Fruit fly (Drosophila melanogaster): ENCODE results near the gene CG5646.

CG5646 gene

dm6 chr3R:27557970-27558659, 3.0 kb downstream of the CG5646 start:
- TF ChIP-seq Dll (optimal IDR thresholded peaks at IDR 0.05) (no peak), psq (optimal IDR thresholded peaks at IDR 0.05) (no peak), EcR (GFP tag; optimal IDR thresholded peaks at IDR 0.05) (no peak), pan (optimal IDR thresholded peaks at IDR 0.05) (no peak), CG8478 (optimal IDR thresholded peaks at IDR 0.05) (no peak), usp (GFP tag; optimal IDR thresholded peaks at IDR 0.05) (no peak)

- no peak for TF ChIP-seq psq (optimal IDR thresholded peaks at IDR 0.05)
- no peak for TF ChIP-seq CG8478 (optimal IDR thresholded peaks at IDR 0.05)
- no peak for TF ChIP-seq Dll (optimal IDR thresholded peaks at IDR 0.05)
Measured at dm6 chr3R:27556972-27557371, 4.1 kb downstream of the CG5646 start.

- TF ChIP-seq usp (GFP tag; optimal IDR thresholded peaks at IDR 0.05) (no peak), CG8478 (optimal IDR thresholded peaks at IDR 0.05) (no peak), pan (optimal IDR thresholded peaks at IDR 0.05) (no peak), psq (optimal IDR thresholded peaks at IDR 0.05) (no peak), EcR (GFP tag; optimal IDR thresholded peaks at IDR 0.05) (no peak), Dll (optimal IDR thresholded peaks at IDR 0.05) (no peak)
Measured at dm6 chr3R:27556466-27556865, 4.7 kb downstream of the CG5646 start.

dm6 chr3R:27555853-27556252, 5.3 kb downstream of the CG5646 start:
- no peak for TF ChIP-seq Dll (optimal IDR thresholded peaks at IDR 0.05)
- TF ChIP-seq CG8478 (optimal IDR thresholded peaks at IDR 0.05), result no peak
- TF ChIP-seq usp (GFP tag; optimal IDR thresholded peaks at IDR 0.05), result no peak
- TF ChIP-seq psq (optimal IDR thresholded peaks at IDR 0.05), result no peak
- no peak for TF ChIP-seq pan (optimal IDR thresholded peaks at IDR 0.05)
- no peak for TF ChIP-seq EcR (GFP tag; optimal IDR thresholded peaks at IDR 0.05)

dm6 chr3R:27554964-27555363, 6.2 kb downstream of the CG5646 start:
- TF ChIP-seq pan (optimal IDR thresholded peaks at IDR 0.05), result no peak
- no peak for TF ChIP-seq psq (optimal IDR thresholded peaks at IDR 0.05)
- no peak for TF ChIP-seq EcR (GFP tag; optimal IDR thresholded peaks at IDR 0.05)
- no peak for TF ChIP-seq Dll (optimal IDR thresholded peaks at IDR 0.05)
- TF ChIP-seq usp (GFP tag; optimal IDR thresholded peaks at IDR 0.05), result no peak
- no peak for TF ChIP-seq CG8478 (optimal IDR thresholded peaks at IDR 0.05)

dm6 chr3R:27553921-27554320, 7.2 kb downstream of the CG5646 start:
- TF ChIP-seq EcR (GFP tag; optimal IDR thresholded peaks at IDR 0.05), result no peak
- TF ChIP-seq psq (optimal IDR thresholded peaks at IDR 0.05), result no peak
- no peak for TF ChIP-seq pan (optimal IDR thresholded peaks at IDR 0.05)
- no peak for TF ChIP-seq CG8478 (optimal IDR thresholded peaks at IDR 0.05)
- TF ChIP-seq Dll (optimal IDR thresholded peaks at IDR 0.05), result no peak
- TF ChIP-seq usp (GFP tag; optimal IDR thresholded peaks at IDR 0.05), result no peak

dm6 chr3R:27553379-27553778, 7.7 kb downstream of the CG5646 start:
- TF ChIP-seq usp (GFP tag; optimal IDR thresholded peaks at IDR 0.05) (no peak), CG8478 (optimal IDR thresholded peaks at IDR 0.05) (no peak), pan (optimal IDR thresholded peaks at IDR 0.05) (no peak), psq (optimal IDR thresholded peaks at IDR 0.05) (no peak), EcR (GFP tag; optimal IDR thresholded peaks at IDR 0.05) (no peak), Dll (optimal IDR thresholded peaks at IDR 0.05) (no peak)

dm6 chr3R:27552710-27553109, 8.4 kb downstream of the CG5646 start:
- TF ChIP-seq usp (GFP tag; optimal IDR thresholded peaks at IDR 0.05), result no peak
- no peak for TF ChIP-seq EcR (GFP tag; optimal IDR thresholded peaks at IDR 0.05)

dm6 chr3R:27547378-27547949, 13.7 kb downstream of the CG5646 start:
- TF ChIP-seq EcR (GFP tag; optimal IDR thresholded peaks at IDR 0.05), result no peak
- no peak for TF ChIP-seq psq (optimal IDR thresholded peaks at IDR 0.05)
- TF ChIP-seq CG8478 (optimal IDR thresholded peaks at IDR 0.05), result no peak
- TF ChIP-seq Dll (optimal IDR thresholded peaks at IDR 0.05), result no peak
- TF ChIP-seq usp (GFP tag; optimal IDR thresholded peaks at IDR 0.05), result no peak
- no peak for TF ChIP-seq pan (optimal IDR thresholded peaks at IDR 0.05)

- TF ChIP-seq pan (optimal IDR thresholded peaks at IDR 0.05) (no peak), EcR (GFP tag; optimal IDR thresholded peaks at IDR 0.05) (no peak), Dll (optimal IDR thresholded peaks at IDR 0.05) (no peak), usp (GFP tag; optimal IDR thresholded peaks at IDR 0.05) (no peak), CG8478 (optimal IDR thresholded peaks at IDR 0.05) (no peak), psq (optimal IDR thresholded peaks at IDR 0.05) (no peak)
Measured at dm6 chr3R:27545752-27546151, 15.4 kb downstream of the CG5646 start, which contains the start of gene Gr98d. Gr98d (plus strand) TSS chr3R:27546052.

dm6 chr3R:27544143-27544542, 17.0 kb downstream of the CG5646 start, which contains the start of gene Gr98c:
Gr98c (plus strand) TSS chr3R:27544443.
- TF ChIP-seq Dll (optimal IDR thresholded peaks at IDR 0.05) (no peak), pan (optimal IDR thresholded peaks at IDR 0.05) (no peak), usp (GFP tag; optimal IDR thresholded peaks at IDR 0.05) (no peak), CG8478 (optimal IDR thresholded peaks at IDR 0.05) (no peak), psq (optimal IDR thresholded peaks at IDR 0.05) (no peak), EcR (GFP tag; optimal IDR thresholded peaks at IDR 0.05) (no peak)

dm6 chr3R:27542197-27542596, 18.9 kb downstream of the CG5646 start, which contains the start of gene Gr98b:
Gr98b (plus strand) TSS chr3R:27542497.
- TF ChIP-seq pan (optimal IDR thresholded peaks at IDR 0.05) (no peak), CG8478 (optimal IDR thresholded peaks at IDR 0.05) (no peak)

- no peak for TF ChIP-seq usp (GFP tag; optimal IDR thresholded peaks at IDR 0.05)
- no peak for TF ChIP-seq EcR (GFP tag; optimal IDR thresholded peaks at IDR 0.05)
- TF ChIP-seq CG8478 (optimal IDR thresholded peaks at IDR 0.05), result no peak
- no peak for TF ChIP-seq psq (optimal IDR thresholded peaks at IDR 0.05)
- TF ChIP-seq Dll (optimal IDR thresholded peaks at IDR 0.05), result no peak
- no peak for TF ChIP-seq pan (optimal IDR thresholded peaks at IDR 0.05)
Measured at dm6 chr3R:27533225-27533624, 27.9 kb downstream of the CG5646 start.
